Worm (Caenorhabditis elegans) whole organism, late embryonic: ENCODE measurements around the gene clec-245.

Experiments used
- dve-1 ChIP-seq: sonication (generic microtip); optimal IDR thresholded peaks from 2 replicates; lab custom pipeline; 2017; ENCODE audit warnings: antibody characterized with exemption, mild to moderate bottlenecking, missing genetic modification characterization, missing compliant biosample characterization
- fax-1 ChIP-seq: sonication (generic microtip); optimal IDR thresholded peaks from 2 replicates; lab custom pipeline; 2016; ENCODE audit warnings: missing genotype, missing genetic modification characterization, missing compliant biosample characterization
- hlh-30 ChIP-seq: sonication (generic microtip); optimal IDR thresholded peaks from 2 replicates; lab custom pipeline; 2017; ENCODE audit warnings: antibody characterized with exemption, missing genetic modification characterization, missing compliant biosample characterization; ENCODE audit not compliant: insufficient read depth
- nfya-1 ChIP-seq: sonication (generic microtip); optimal IDR thresholded peaks from 2 replicates; lab custom pipeline; 2017; ENCODE audit warnings: missing genetic modification characterization, mild to moderate bottlenecking, missing compliant biosample characterization, antibody characterized with exemption, moderate library complexity
- odd-2 ChIP-seq: sonication (generic microtip); optimal IDR thresholded peaks from 2 replicates; lab custom pipeline; 2017; ENCODE audit warnings: antibody characterized with exemption, mild to moderate bottlenecking, missing genetic modification characterization, missing compliant biosample characterization
- pag-3 ChIP-seq: sonication (generic microtip); optimal IDR thresholded peaks from 2 replicates; lab custom pipeline; 2016; ENCODE audit warnings: missing compliant biosample characterization, missing genetic modification characterization, borderline replicate concordance
- pros-1 ChIP-seq: fragments of 150-350 bp; optimal IDR thresholded peaks from 2 replicates; lab custom pipeline; 2014; ENCODE audit warnings: missing biosample characterization, missing genetic modification reagents, missing genetic modification characterization

ce11 chrV:18191128-18191527 is 2.9 kb upstream of the clec-245 start, which contains the start of gene clec-42:
- TF ChIP-seq nfya-1 (no peak), odd-2 (tag; lab: Kevin White, UChicago) (no peak), fax-1 (no peak), pag-3 (tag; lab: Kevin White, UChicago) (no peak), pros-1 (tag; lab: Kevin White, UChicago) (no peak), hlh-30 (tag; lab: Kevin White, UChicago) (no peak), dve-1 (tag; lab: Kevin White, UChicago) (no peak)
